Fruit fly (Drosophila melanogaster) whole organism, embryonic: ENCODE results near the gene IscU.

Experiments used
- Bteb2 ChIP-seq: fragments of 200-800 bp; sonication (Bioruptor generic); optimal IDR thresholded peaks from 2 replicates; lab custom pipeline; 2016; ENCODE audit warnings: missing biosample characterization, missing genetic modification characterization
- CG10959 ChIP-seq: fragments of 200-800 bp; sonication (Bioruptor generic); IDR thresholded peaks from 2 replicates; pipeline ENCODE4 v1.3.6; 2022; ENCODE audit warnings: missing biosample characterization, missing genetic modification characterization
- CG10979 ChIP-seq: fragments of 200-800 bp; sonication (Bioruptor generic); optimal IDR thresholded peaks from 2 replicates; lab custom pipeline; 2018; ENCODE audit warnings: missing biosample characterization, mild to moderate bottlenecking, missing genetic modification characterization, moderate library complexity
- CG11093 ChIP-seq: fragments of 200-800 bp; sonication (Bioruptor generic); IDR thresholded peaks from 3 replicates; pipeline ENCODE4 v1.3.6; 2022; ENCODE audit warnings: missing biosample characterization, missing genetic modification characterization
- CG12071 ChIP-seq: fragments of 200-800 bp; sonication (Bioruptor generic); optimal IDR thresholded peaks from 3 replicates; lab custom pipeline; 2018; ENCODE audit warnings: missing biosample characterization, mild to moderate bottlenecking, missing genetic modification characterization
- CG12744 ChIP-seq: fragments of 200-800 bp; sonication (Bioruptor generic); optimal IDR thresholded peaks from 2 replicates; lab custom pipeline; 2016; ENCODE audit warnings: missing biosample characterization, missing genetic modification characterization
- CG13624 ChIP-seq: fragments of 200-800 bp; sonication (Bioruptor generic); optimal IDR thresholded peaks from 2 replicates; lab custom pipeline; 2016; ENCODE audit warnings: missing biosample characterization, missing genetic modification characterization
- CG1602 ChIP-seq: fragments of 200-800 bp; sonication (Bioruptor generic); optimal IDR thresholded peaks from 3 replicates; lab custom pipeline; 2016; ENCODE audit warnings: missing biosample characterization, missing genetic modification characterization
- CG17568 ChIP-seq: fragments of 200-800 bp; sonication (Bioruptor generic); optimal IDR thresholded peaks from 2 replicates; lab custom pipeline; 2018; ENCODE audit warnings: missing biosample characterization, mild to moderate bottlenecking, missing genetic modification characterization, moderate library complexity
- CG18476 ChIP-seq: fragments of 200-800 bp; sonication (Bioruptor generic); optimal IDR thresholded peaks from 2 replicates; lab custom pipeline; 2016; ENCODE audit warnings: missing biosample characterization, mild to moderate bottlenecking, missing genetic modification characterization
- CG42726 ChIP-seq: fragments of 200-800 bp; sonication (Bioruptor generic); IDR thresholded peaks from 2 replicates; pipeline ENCODE4 v1.3.6; 2022; ENCODE audit warnings: missing biosample characterization, missing genetic modification characterization; ENCODE audit not compliant: partially characterized antibody
- CG4328 ChIP-seq: fragments of 200-800 bp; sonication (Bioruptor generic); optimal IDR thresholded peaks from 3 replicates; lab custom pipeline; 2017; ENCODE audit warnings: missing biosample characterization, missing genetic modification reagents, missing genetic modification characterization
- CG6689 ChIP-seq: fragments of 200-800 bp; sonication (Bioruptor generic); IDR thresholded peaks from 2 replicates; pipeline ENCODE4 v1.3.6; 2022; ENCODE audit warnings: missing biosample characterization, missing genetic modification characterization
- CG7271 ChIP-seq: fragments of 200-800 bp; sonication (Bioruptor generic); optimal IDR thresholded peaks from 2 replicates; lab custom pipeline; 2018; ENCODE audit warnings: missing biosample characterization, mild to moderate bottlenecking, missing genetic modification characterization, moderate library complexity
- CG9609 ChIP-seq: fragments of 200-800 bp; sonication (Bioruptor generic); optimal IDR thresholded peaks from 3 replicates; lab custom pipeline; 2016; ENCODE audit warnings: missing biosample characterization, missing genetic modification characterization
- Elba2 ChIP-seq: fragments of 200-800 bp; sonication (Bioruptor generic); optimal IDR thresholded peaks from 3 replicates; lab custom pipeline; 2016; ENCODE audit warnings: missing biosample characterization, missing genetic modification characterization
- HLHmδ ChIP-seq: fragments of 200-800 bp; sonication (Bioruptor generic); optimal IDR thresholded peaks from 2 replicates; lab custom pipeline; 2018; ENCODE audit warnings: missing biosample characterization, mild to moderate bottlenecking, missing genetic modification characterization, moderate library complexity
- Hand ChIP-seq: fragments of 200-800 bp; sonication (Bioruptor generic); optimal IDR thresholded peaks from 2 replicates; lab custom pipeline; 2017; ENCODE audit warnings: mild to moderate bottlenecking, missing biosample characterization, missing genetic modification reagents, missing genetic modification characterization
- Hmx ChIP-seq: fragments of 200-800 bp; sonication (Bioruptor generic); optimal IDR thresholded peaks from 2 replicates; lab custom pipeline; 2016; ENCODE audit warnings: missing biosample characterization, missing genetic modification characterization
- Hsf ChIP-seq: fragments of 200-800 bp; sonication (Bioruptor generic); optimal IDR thresholded peaks from 3 replicates; lab custom pipeline; 2016; ENCODE audit warnings: missing biosample characterization, missing genetic modification characterization
- Mad ChIP-seq: fragments of 200-800 bp; sonication (Bioruptor generic); optimal IDR thresholded peaks from 2 replicates; lab custom pipeline; 2016; ENCODE audit warnings: missing biosample characterization, missing genetic modification characterization
- Nf-YA ChIP-seq: fragments of 200-800 bp; sonication (Bioruptor generic); IDR thresholded peaks from 2 replicates; pipeline ENCODE4 v1.3.6; 2022; ENCODE audit warnings: missing biosample characterization, missing genetic modification characterization
- Nf-YC ChIP-seq: fragments of 200-800 bp; optimal IDR thresholded peaks from 3 replicates; lab custom pipeline; 2019; ENCODE audit warnings: missing biosample characterization, mild to moderate bottlenecking, missing genetic modification characterization, moderate library complexity
- NfI ChIP-seq: fragments of 200-800 bp; sonication (Bioruptor generic); optimal IDR thresholded peaks from 3 replicates; lab custom pipeline; 2018; ENCODE audit warnings: missing biosample characterization, mild to moderate bottlenecking, missing genetic modification characterization, moderate library complexity
- Tbp ChIP-seq: fragments of >200 bp; optimal IDR thresholded peaks from 2 replicates; lab custom pipeline; 2018; ENCODE audit warnings: missing biosample characterization, missing genetic modification characterization
- bab2 ChIP-seq: fragments of 200-800 bp; sonication (Bioruptor generic); optimal IDR thresholded peaks from 2 replicates; lab custom pipeline; 2016; ENCODE audit warnings: missing biosample characterization, missing genetic modification characterization
- bowl ChIP-seq: fragments of 200-800 bp; sonication (Bioruptor generic); IDR thresholded peaks from 2 replicates; pipeline ENCODE4 v1.3.6; 2022; ENCODE audit warnings: missing biosample characterization, missing genetic modification characterization
- btn ChIP-seq: fragments of 200-800 bp; sonication (Bioruptor generic); optimal IDR thresholded peaks from 2 replicates; lab custom pipeline; 2016; ENCODE audit warnings: missing biosample characterization, missing genetic modification characterization
- caup ChIP-seq: fragments of 200-800 bp; sonication (Bioruptor generic); optimal IDR thresholded peaks from 3 replicates; lab custom pipeline; 2017; ENCODE audit warnings: missing biosample characterization, mild to moderate bottlenecking, missing genetic modification characterization, moderate library complexity; ENCODE audit not compliant: severe bottlenecking
- dimm ChIP-seq: fragments of 200-800 bp; sonication (Bioruptor generic); IDR thresholded peaks from 2 replicates; pipeline ENCODE4 v1.3.6; 2022; ENCODE audit warnings: missing biosample characterization, missing genetic modification characterization
- en ChIP-seq: fragments of 200-800 bp; sonication (Bioruptor generic); optimal IDR thresholded peaks from 2 replicates; lab custom pipeline; 2016; ENCODE audit warnings: missing biosample characterization, missing genetic modification characterization
- fd102C ChIP-seq: fragments of 200-800 bp; sonication (Bioruptor generic); optimal IDR thresholded peaks from 2 replicates; lab custom pipeline; 2018; ENCODE audit warnings: missing biosample characterization, mild to moderate bottlenecking, missing genetic modification characterization, moderate library complexity
- ftz-f1 ChIP-seq: fragments of 200-800 bp; sonication (Bioruptor generic); optimal IDR thresholded peaks from 2 replicates; lab custom pipeline; 2016; ENCODE audit warnings: missing biosample characterization, missing genetic modification characterization
- gem ChIP-seq: fragments of 200-800 bp; sonication (Bioruptor generic); optimal IDR thresholded peaks from 2 replicates; lab custom pipeline; 2019; ENCODE audit warnings: missing biosample characterization, mild to moderate bottlenecking, missing genetic modification characterization, moderate library complexity
- gfzf ChIP-seq: fragments of 200-800 bp; sonication (Bioruptor generic); optimal IDR thresholded peaks from 2 replicates; lab custom pipeline; 2016; ENCODE audit warnings: missing biosample characterization, mild to moderate bottlenecking, missing genetic modification characterization, moderate library complexity
- grn ChIP-seq: fragments of 200-800 bp; sonication (Bioruptor generic); optimal IDR thresholded peaks from 3 replicates; lab custom pipeline; 2017; ENCODE audit warnings: missing biosample characterization, missing genetic modification characterization
- gsb ChIP-seq: fragments of 200-800 bp; sonication (Bioruptor generic); IDR thresholded peaks from 2 replicates; pipeline ENCODE4 v1.3.6; 2022; ENCODE audit warnings: missing biosample characterization, missing genetic modification characterization
- inv ChIP-seq: fragments of 200-800 bp; sonication (Bioruptor generic); IDR thresholded peaks from 2 replicates; pipeline ENCODE4 v1.3.6; 2022; ENCODE audit warnings: missing biosample characterization, missing genetic modification characterization; ENCODE audit not compliant: partially characterized antibody
- kah ChIP-seq: fragments of 200-800 bp; sonication (Bioruptor generic); optimal IDR thresholded peaks from 2 replicates; lab custom pipeline; 2018; ENCODE audit warnings: missing biosample characterization, mild to moderate bottlenecking, missing genetic modification characterization
- klu ChIP-seq: fragments of 200-800 bp; sonication (Bioruptor generic); IDR thresholded peaks from 2 replicates; pipeline ENCODE4 v1.3.6; 2022; ENCODE audit warnings: missing biosample characterization, missing genetic modification characterization
- maf-S ChIP-seq: fragments of 200-800 bp; sonication (Bioruptor generic); optimal IDR thresholded peaks from 2 replicates; lab custom pipeline; 2016; ENCODE audit warnings: missing biosample characterization, missing genetic modification characterization
- nerfin-1 ChIP-seq: fragments of 200-800 bp; sonication (Bioruptor generic); optimal IDR thresholded peaks from 3 replicates; lab custom pipeline; 2019; ENCODE audit warnings: missing biosample characterization, mild to moderate bottlenecking, missing genetic modification characterization, moderate library complexity
- ranshi ChIP-seq: fragments of 200-800 bp; sonication (Bioruptor generic); IDR thresholded peaks from 2 replicates; pipeline ENCODE4 v1.3.6; 2022; ENCODE audit warnings: missing biosample characterization, missing genetic modification characterization
- rib ChIP-seq: fragments of 200-800 bp; sonication (Bioruptor generic); IDR thresholded peaks from 2 replicates; pipeline ENCODE4 v1.3.6; 2022; ENCODE audit warnings: missing biosample characterization, missing genetic modification characterization
- row ChIP-seq: fragments of 200-800 bp; sonication (Bioruptor generic); IDR thresholded peaks from 3 replicates; pipeline ENCODE4 v1.3.6; 2022; ENCODE audit warnings: missing biosample characterization, missing genetic modification characterization
- sens ChIP-seq: fragments of 200-800 bp; sonication (Bioruptor generic); peaks from one replicate; lab custom pipeline; 2016; ENCODE audit warnings: missing biosample characterization, missing genetic modification characterization
- tgo ChIP-seq: fragments of 200-800 bp; sonication (Bioruptor generic); IDR thresholded peaks from 3 replicates; pipeline ENCODE4 v1.3.6; 2022; ENCODE audit warnings: missing biosample characterization, missing genetic modification characterization
- tll ChIP-seq, 2 experiments: fragments of 200-800 bp in 1 of 2; fragments of >200 bp in 1 of 2; sonication (Bioruptor generic) in 1 of 2; optimal IDR thresholded peaks; 2 replicates each; lab custom pipeline; 2017 to 2019; ENCODE audit warnings: missing biosample characterization in 2 of 2, missing genetic modification characterization in 2 of 2, mild to moderate bottlenecking in 1 of 2, moderate library complexity in 1 of 2
- vnd ChIP-seq: fragments of 200-800 bp; sonication (Bioruptor generic); IDR thresholded peaks from 3 replicates; pipeline ENCODE4 v1.3.6; 2022; ENCODE audit warnings: missing biosample characterization, missing genetic modification characterization; ENCODE audit not compliant: partially characterized antibody

IscU gene

dm6 chr3R:8810397-8811184 is 13.4 kb downstream of the IscU start (continued):
- peak; percentile 85 for TF ChIP-seq nerfin-1 (tag; lab: Kevin White, UChicago)
- no peak for TF ChIP-seq vnd (GFP tag; lab: Robert Waterston, UW)
- peak; percentile 63 for TF ChIP-seq CG18476 (GFP tag; lab: Kevin White, UChicago)
- peak; percentile 39 for TF ChIP-seq CG9609
- no peak for TF ChIP-seq dimm
- no peak; the same call in 2 of the 3 replicates for TF ChIP-seq row
- peak; percentile 78 for TF ChIP-seq kah
- peak; percentile 69 for TF ChIP-seq gem (tag; lab: Kevin White, UChicago)
- TF ChIP-seq klu (GFP tag; lab: Robert Waterston, UW), result peak; percentile 31; the same call in 1 of the 2 replicates
- TF ChIP-seq CG11093 (GFP tag; lab: Robert Waterston, UW), result peak; percentile 8; the same call in 1 of the 3 replicates
- TF ChIP-seq Hsf (GFP tag; lab: Kevin White, UChicago), result peak; percentile 27
- TF ChIP-seq Nf-YC (tag; lab: Kevin White, UChicago), result peak; percentile 67
- peak in 1 of 2 experiments; percentile 24 for TF ChIP-seq tll (GFP tag; optimal IDR thresholded peaks at IDR 0.05; lab: Kevin White, UChicago)
- peak; percentile 87 for TF ChIP-seq rib (GFP tag; lab: Robert Waterston, UW)
- TF ChIP-seq inv (GFP tag; lab: Robert Waterston, UW), result no peak
- no peak for TF ChIP-seq ftz-f1 (GFP tag; lab: Kevin White, UChicago)
- TF ChIP-seq CG10959 (GFP tag; lab: Robert Waterston, UW), result peak; percentile 79
- TF ChIP-seq Elba2 (GFP tag; lab: Kevin White, UChicago), result no peak
- TF ChIP-seq CG4328 (GFP tag; lab: Kevin White, UChicago), result peak; percentile 93
- peak; percentile 47 for TF ChIP-seq CG10979
- TF ChIP-seq CG1602 (GFP tag; lab: Kevin White, UChicago), result peak; percentile 66
- TF ChIP-seq en (GFP tag; lab: Kevin White, UChicago), result peak; percentile 64
- TF ChIP-seq ranshi, result peak; percentile 78; the same call in 1 of the 2 replicates
- peak; percentile 23 for TF ChIP-seq bab2 (GFP tag; lab: Kevin White, UChicago)
- TF ChIP-seq CG42726 (GFP tag; lab: Robert Waterston, UW), result no peak
- TF ChIP-seq fd102C (GFP tag; lab: Kevin White, UChicago), result peak; percentile 86
- TF ChIP-seq grn, result peak; percentile 98
- TF ChIP-seq gsb, result peak; percentile 69
- peak; percentile 69 for TF ChIP-seq Bteb2 (GFP tag; lab: Kevin White, UChicago)
- peak; percentile 97 for TF ChIP-seq CG13624 (GFP tag; lab: Kevin White, UChicago)
- peak; percentile 47 for TF ChIP-seq maf-S (GFP tag; lab: Kevin White, UChicago)
- peak; percentile 73 for TF ChIP-seq CG12744
- no peak for TF ChIP-seq Tbp
- TF ChIP-seq bowl (GFP tag; lab: Robert Waterston, UW), result peak; percentile 67
- peak; percentile 93 for TF ChIP-seq caup (GFP tag; lab: Kevin White, UChicago)
- TF ChIP-seq Hmx (GFP tag; lab: Kevin White, UChicago), result no peak
- no peak for TF ChIP-seq CG7271
- TF ChIP-seq NfI (GFP tag; lab: Kevin White, UChicago), result peak; percentile 79
- peak; percentile 52; the same call in 2 of the 3 replicates for TF ChIP-seq tgo
- peak; percentile 76 for TF ChIP-seq Mad (GFP tag; lab: Kevin White, UChicago)
- TF ChIP-seq btn (GFP tag; lab: Kevin White, UChicago), result peak; percentile 80
- TF ChIP-seq gfzf, result no peak
- TF ChIP-seq CG12071 (GFP tag; lab: Kevin White, UChicago), result peak; percentile 98
- peak; percentile 92 for TF ChIP-seq sens (GFP tag; lab: Kevin White, UChicago)
- TF ChIP-seq HLHmδ (GFP tag; lab: Kevin White, UChicago), result peak; percentile 96
- TF ChIP-seq Hand (GFP tag; lab: Kevin White, UChicago), result peak; percentile 85
- TF ChIP-seq Nf-YA, result peak; percentile 70
- TF ChIP-seq CG6689, result peak; percentile 55
- TF ChIP-seq CG17568 (GFP tag; lab: Kevin White, UChicago), result peak; percentile 96
